Worm (Caenorhabditis elegans): ENCODE measurements around the gene gldi-11.

- TF ChIP-seq cog-1 (tag; optimal IDR thresholded peaks at IDR 0.05) (no peak), flt-1 (GFP tag; IDR thresholded peaks at IDR 0.05) (no peak), klf-2 (GFP tag; conservative IDR thresholded peaks at IDR 0.05) (no peak), T22C8.4 (GFP tag; IDR thresholded peaks at IDR 0.05) (no peak), ztf-23 (GFP tag; IDR thresholded peaks at IDR 0.05) (0 out of 2 replicates have a peak, but pooled peaks have one; percentile 15), tab-1 (GFP tag; IDR thresholded peaks at IDR 0.05) (no peak), ztf-29 (GFP tag; IDR thresholded peaks at IDR 0.05) (no peak)
These were observed 2.5 kb upstream of the gldi-11 start for ce11 chrII:4948118-4948517.

Data from whole organism, midembryonic.